Fruit fly (Drosophila melanogaster) whole organism, wandering third instar larva: ENCODE data around the gene MRG15.

ENCODE experiments used
- Abd-B ChIP-seq: fragments of >200 bp; optimal IDR thresholded peaks from 2 replicates; lab custom pipeline; 2017; ENCODE audit warnings: missing biosample characterization, missing genetic modification characterization
- CG32264 ChIP-seq: fragments of 200-800 bp; sonication (Bioruptor generic); optimal IDR thresholded peaks from 2 replicates; lab custom pipeline; 2016; ENCODE audit warnings: missing biosample characterization, missing genetic modification characterization
- CrebA ChIP-seq: fragments of 200-800 bp; sonication (Bioruptor generic); optimal IDR thresholded peaks from 2 replicates; lab custom pipeline; 2016; ENCODE audit warnings: missing biosample characterization, mild to moderate bottlenecking, missing genetic modification characterization, borderline replicate concordance
- Dfd ChIP-seq: fragments of >200 bp; optimal IDR thresholded peaks from 2 replicates; lab custom pipeline; 2017; ENCODE audit warnings: missing biosample characterization, missing genetic modification characterization
- Dif ChIP-seq: fragments of 200-275, 200-300 bp; sonication (Bioruptor generic); optimal IDR thresholded peaks from 2 replicates; lab custom pipeline; 2018; ENCODE audit warnings: missing biosample characterization, missing genetic modification characterization; ENCODE audit not compliant: partially characterized antibody
- GATAd ChIP-seq: sonication (Bioruptor generic); optimal IDR thresholded peaks from 2 replicates; lab custom pipeline; 2016; ENCODE audit warnings: missing biosample characterization, missing genetic modification characterization
- HLH106 ChIP-seq: fragments of 200-800 bp; optimal IDR thresholded peaks from 3 replicates; lab custom pipeline; 2019; ENCODE audit warnings: missing biosample characterization, mild to moderate bottlenecking, missing genetic modification characterization, moderate library complexity
- Hr78 ChIP-seq: fragments of >200 bp; optimal IDR thresholded peaks from 2 replicates; lab custom pipeline; 2017; ENCODE audit warnings: missing biosample characterization, missing genetic modification characterization
- Hr83 ChIP-seq: fragments of 200-300 bp; sonication (Bioruptor generic); optimal IDR thresholded peaks from 2 replicates; lab custom pipeline; 2016; ENCODE audit warnings: missing biosample characterization, mild to moderate bottlenecking, missing genetic modification characterization, moderate library complexity; ENCODE audit not compliant: poor library complexity, severe bottlenecking
- Jra ChIP-seq: sonication (Bioruptor generic); optimal IDR thresholded peaks from 2 replicates; lab custom pipeline; 2016; ENCODE audit warnings: missing biosample characterization, missing genetic modification characterization
- Mio ChIP-seq: sonication (Bioruptor generic); optimal IDR thresholded peaks from 2 replicates; lab custom pipeline; 2016; ENCODE audit warnings: missing biosample characterization, missing genetic modification characterization
- OdsH ChIP-seq: fragments of 200-800 bp; sonication (Bioruptor generic); optimal IDR thresholded peaks from 2 replicates; lab custom pipeline; 2016; ENCODE audit warnings: missing biosample characterization, mild to moderate bottlenecking, missing genetic modification characterization
- Rel ChIP-seq, 2 experiments: fragments of 200-800 bp; sonication (Bioruptor generic) in 1 of 2; optimal IDR thresholded peaks; 2 replicates in 1 of 2; 3 replicates in 1 of 2; lab custom pipeline; 2016 to 2019; ENCODE audit warnings: mild to moderate bottlenecking in 2 of 2, missing biosample characterization in 2 of 2, missing genetic modification characterization in 2 of 2, moderate library complexity in 1 of 2
- Sp1 ChIP-seq: fragments of 200-800 bp; sonication (Bioruptor generic); optimal IDR thresholded peaks from 3 replicates; lab custom pipeline; 2019; ENCODE audit warnings: missing biosample characterization, mild to moderate bottlenecking, missing genetic modification characterization, moderate library complexity
- Vsx2 ChIP-seq: fragments of 200-300, 225-300 bp; sonication (Bioruptor generic); optimal IDR thresholded peaks from 2 replicates; lab custom pipeline; 2018; ENCODE audit warnings: missing biosample characterization, missing genetic modification characterization; ENCODE audit not compliant: partially characterized antibody
- br ChIP-seq: fragments of 200-800 bp; sonication (Bioruptor generic); optimal IDR thresholded peaks from 2 replicates; lab custom pipeline; 2016; ENCODE audit warnings: missing biosample characterization, missing genetic modification characterization
- dmrt93B ChIP-seq: fragments of 200-800 bp; sonication (Bioruptor generic); optimal IDR thresholded peaks from 2 replicates; lab custom pipeline; 2018; ENCODE audit warnings: missing biosample characterization, mild to moderate bottlenecking, missing genetic modification characterization
- ey ChIP-seq: fragments of 200-800 bp; sonication (Bioruptor generic); optimal IDR thresholded peaks from 2 replicates; lab custom pipeline; 2016; ENCODE audit warnings: missing biosample characterization, missing genetic modification characterization
- foxo ChIP-seq, 2 experiments: fragments of 200-800 bp; sonication (Bioruptor generic); optimal IDR thresholded peaks; 2 replicates in 1 of 2; 3 replicates in 1 of 2; lab custom pipeline; 2016 to 2017; ENCODE audit warnings: missing biosample characterization in 2 of 2, missing genetic modification characterization in 2 of 2
- fru ChIP-seq: fragments of 200-800 bp; sonication (Bioruptor generic); optimal IDR thresholded peaks from 3 replicates; lab custom pipeline; 2016; ENCODE audit warnings: missing biosample characterization, mild to moderate bottlenecking, missing genetic modification characterization
- h ChIP-seq: fragments of 200-800 bp; sonication (Bioruptor generic); optimal IDR thresholded peaks from 3 replicates; lab custom pipeline; 2016; ENCODE audit warnings: missing biosample characterization, mild to moderate bottlenecking, missing genetic modification characterization
- jim ChIP-seq: fragments of 175-275, 200-325 bp; sonication (Bioruptor generic); optimal IDR thresholded peaks from 2 replicates; lab custom pipeline; 2016; ENCODE audit warnings: missing biosample characterization, mild to moderate bottlenecking, missing genetic modification characterization
- pan ChIP-seq: fragments of >200 bp; optimal IDR thresholded peaks from 2 replicates; lab custom pipeline; 2017
- psq ChIP-seq: fragments of 200-800 bp; sonication (Bioruptor generic); optimal IDR thresholded peaks from 3 replicates; lab custom pipeline; 2017; ENCODE audit warnings: missing biosample characterization, mild to moderate bottlenecking, missing genetic modification characterization, moderate library complexity
- rgr ChIP-seq: fragments of 200-800 bp; sonication (Bioruptor generic); optimal IDR thresholded peaks from 3 replicates; lab custom pipeline; 2016; ENCODE audit warnings: missing biosample characterization, mild to moderate bottlenecking, missing genetic modification characterization
- sv ChIP-seq: fragments of 200-800 bp; sonication (Bioruptor generic); optimal IDR thresholded peaks from 3 replicates; lab custom pipeline; 2016; ENCODE audit warnings: missing biosample characterization, missing genetic modification characterization
- tai ChIP-seq: sonication (Bioruptor generic); optimal IDR thresholded peaks from 2 replicates; lab custom pipeline; 2016; ENCODE audit warnings: missing biosample characterization, missing genetic modification characterization
- usp ChIP-seq: fragments of >200 bp; optimal IDR thresholded peaks from 2 replicates; lab custom pipeline; 2017; ENCODE audit warnings: missing biosample characterization, missing genetic modification characterization
- woc ChIP-seq: sonication (Bioruptor generic); optimal IDR thresholded peaks from 2 replicates; lab custom pipeline; 2016; ENCODE audit warnings: missing biosample characterization, mild to moderate bottlenecking, missing genetic modification characterization

The MRG15 gene

dm6 chr3R:15293878-15294350 is 16.0 kb upstream of the MRG15 start:
- no peak for TF ChIP-seq dmrt93B (GFP tag; lab: Kevin White, UChicago)
- peak; percentile 55 for TF ChIP-seq woc

DNA sequence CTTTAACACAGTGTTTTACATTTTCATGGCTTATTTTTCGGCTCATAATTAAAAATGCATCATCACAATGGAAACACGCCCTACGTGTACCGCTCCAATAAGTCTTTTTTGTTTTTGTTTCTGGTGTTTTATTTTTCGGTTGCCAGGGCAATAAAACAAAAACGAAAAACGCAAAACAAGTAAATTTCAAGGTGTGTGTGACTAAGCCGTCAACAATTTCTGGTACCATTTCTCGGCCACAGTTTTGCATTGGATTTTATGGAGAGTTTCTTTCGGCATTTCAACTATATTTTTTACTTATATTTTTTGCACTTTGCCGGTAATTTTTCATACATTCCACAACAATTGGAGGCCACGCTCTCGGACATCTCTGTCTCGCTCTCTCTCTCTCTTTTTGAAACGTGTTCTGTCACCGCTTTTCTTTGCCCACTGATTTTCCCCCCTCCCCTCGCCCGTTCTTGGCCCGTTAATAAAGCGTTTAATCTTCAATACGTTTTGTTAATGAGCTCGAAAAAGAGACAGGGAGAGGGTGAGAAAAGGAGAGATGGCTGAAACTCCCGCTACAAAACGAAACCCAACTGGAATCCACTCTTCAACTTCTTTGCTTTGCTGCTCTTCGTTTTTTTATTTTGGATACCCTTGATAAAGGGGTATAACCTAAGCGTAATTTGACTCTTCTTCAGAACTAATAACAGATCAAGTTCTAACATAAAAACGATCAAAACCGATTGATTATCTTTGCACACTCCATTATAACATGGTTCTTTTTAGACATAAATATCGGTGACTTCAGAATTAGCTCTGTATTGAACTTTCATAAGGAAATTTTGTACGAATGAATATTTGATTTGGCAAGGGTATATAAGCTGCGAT is 15.3 kb upstream of the MRG15 start:
- TF ChIP-seq Abd-B (no peak), foxo (GFP tag; optimal IDR thresholded peaks at IDR 0.05; lab: Kevin White, UChicago) (peak in 1 of 2 experiments; percentile 55), CrebA (GFP tag; lab: Kevin White, UChicago) (no peak), br (peak; percentile 30), Dif (GFP tag; lab: Kevin White, UChicago) (no peak), OdsH (GFP tag; lab: Kevin White, UChicago) (peak; percentile 56), Jra (GFP tag; lab: Kevin White, UChicago) (no peak), Hr83 (GFP tag; lab: Kevin White, UChicago) (no peak), Hr78 (GFP tag; lab: Kevin White, UChicago) (no peak), Vsx2 (no peak), sv (GFP tag; lab: Kevin White, UChicago) (no peak), Dfd (GFP tag; lab: Kevin White, UChicago) (no peak), fru (GFP tag; lab: Kevin White, UChicago) (peak; percentile 45), tai (GFP tag; lab: Kevin White, UChicago) (no peak), pan (lab: Kevin White, UChicago) (no peak), woc (peak; percentile 85), Sp1 (GFP tag; lab: Kevin White, UChicago) (peak; percentile 58), dmrt93B (GFP tag; lab: Kevin White, UChicago) (no peak), HLH106 (tag; lab: Kevin White, UChicago) (peak; percentile 27), jim (GFP tag; lab: Kevin White, UChicago) (peak; percentile 65), ey (GFP tag; lab: Kevin White, UChicago) (peak; percentile 52), psq (GFP tag; lab: Kevin White, UChicago) (peak; percentile 75), usp (GFP tag; lab: Kevin White, UChicago) (no peak), rgr (GFP tag; lab: Kevin White, UChicago) (no peak), Mio (no peak), Rel (GFP tag; optimal IDR thresholded peaks at IDR 0.05; lab: Kevin White, UChicago) (peak; percentile 13), Rel (tag; optimal IDR thresholded peaks at IDR 0.05; lab: Kevin White, UChicago) (no peak), h (GFP tag; lab: Kevin White, UChicago) (peak; percentile 59), GATAd (GFP tag; lab: Kevin White, UChicago) (no peak)

DNA sequence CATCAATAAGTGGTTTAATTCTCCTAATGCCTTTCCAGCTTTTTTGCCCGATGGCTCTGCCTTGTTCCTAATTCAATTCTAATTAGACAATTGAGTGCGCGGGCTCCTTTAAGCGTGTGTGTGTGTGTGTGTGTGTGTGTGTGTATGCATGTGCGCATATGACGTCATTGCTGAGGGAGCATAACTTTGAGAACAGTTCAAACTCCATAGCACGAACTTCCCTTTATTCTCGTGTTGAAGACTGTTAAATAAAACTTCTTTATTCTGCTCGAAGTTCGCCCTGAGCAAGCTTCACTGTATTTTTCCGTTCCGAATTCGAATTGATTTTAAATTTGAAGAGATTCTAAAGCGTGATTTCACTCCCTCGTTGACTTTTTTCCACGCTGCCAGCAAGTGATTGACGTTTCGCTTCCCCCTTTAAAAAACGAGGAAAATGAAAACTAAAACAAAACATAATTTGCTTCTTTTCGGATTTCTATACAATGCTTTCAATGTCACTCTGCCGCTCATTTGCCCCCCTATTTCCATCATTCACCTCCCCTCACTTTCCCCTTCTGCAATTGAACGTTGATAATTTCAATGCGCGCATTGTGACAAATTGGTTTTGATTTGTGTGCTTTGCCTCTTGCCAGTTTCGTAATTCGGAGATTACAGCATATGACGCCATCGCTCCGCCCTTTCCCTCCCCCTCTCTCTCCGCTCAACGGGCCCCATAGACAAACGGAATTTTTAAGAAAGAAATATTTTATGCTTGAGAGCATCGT is 14.5 kb upstream of the MRG15 start:
- no peak for TF ChIP-seq usp (GFP tag; lab: Kevin White, UChicago)
- no peak for TF ChIP-seq h (GFP tag; lab: Kevin White, UChicago)
- TF ChIP-seq foxo (GFP tag; optimal IDR thresholded peaks at IDR 0.05; lab: Kevin White, UChicago), result peak in 1 of 2 experiments; percentile 40
- TF ChIP-seq Rel (GFP tag; optimal IDR thresholded peaks at IDR 0.05; lab: Kevin White, UChicago), result no peak
- no peak for TF ChIP-seq Rel (tag; optimal IDR thresholded peaks at IDR 0.05; lab: Kevin White, UChicago)
- no peak for TF ChIP-seq CrebA (GFP tag; lab: Kevin White, UChicago)
- peak; percentile 94 for TF ChIP-seq Dfd (GFP tag; lab: Kevin White, UChicago)
- TF ChIP-seq ey (GFP tag; lab: Kevin White, UChicago), result no peak
- no peak for TF ChIP-seq CG32264 (GFP tag; lab: Kevin White, UChicago)
